Fruit fly (Drosophila melanogaster): ENCODE data around the gene Teh4.

The Teh4 gene

dm6 chr3L:4221226-4221770, 43.2 kb upstream of the Teh4 start (continued):
- TF ChIP-seq ewg (GFP tag; optimal IDR thresholded peaks at IDR 0.05) (no peak), CG14965 (GFP tag; optimal IDR thresholded peaks at IDR 0.05; ENCODE audit: borderline replicate concordance) (no peak), CG8388 (GFP tag; optimal IDR thresholded peaks at IDR 0.05) (no peak), CG30020 (tag; optimal IDR thresholded peaks at IDR 0.05) (no peak), sd (tag; optimal IDR thresholded peaks at IDR 0.05) (peak; percentile 99), CG7987 (GFP tag; optimal IDR thresholded peaks at IDR 0.05) (peak; percentile 35), da (GFP tag; optimal IDR thresholded peaks at IDR 0.05) (no peak), CG8478 (optimal IDR thresholded peaks at IDR 0.05) (no peak), BtbVII (GFP tag; optimal IDR thresholded peaks at IDR 0.05) (peak; percentile 35), h (optimal IDR thresholded peaks at IDR 0.05) (no peak), CG15514 (GFP tag; optimal IDR thresholded peaks at IDR 0.05) (peak; percentile 52), CG17568 (GFP tag; optimal IDR thresholded peaks at IDR 0.05) (no peak), CG10321 (GFP tag; IDR thresholded peaks at IDR 0.05) (0 out of 2 replicates have a peak, but pooled peaks have one; percentile 11), CG10979 (tag; optimal IDR thresholded peaks at IDR 0.05) (no peak), Sox100B (GFP tag; optimal IDR thresholded peaks at IDR 0.05) (no peak), CG32532 (GFP tag; IDR thresholded peaks at IDR 0.05) (peak; percentile 54; the same call in 1 of the 2 replicates), dmrt99B (tag; optimal IDR thresholded peaks at IDR 0.05) (no peak), Awh (GFP tag; IDR thresholded peaks at IDR 0.05) (peak; percentile 65; the same call in 1 of the 2 replicates), Xbp1 (GFP tag; optimal IDR thresholded peaks at IDR 0.05) (no peak), az2 (GFP tag; optimal IDR thresholded peaks at IDR 0.05) (no peak), unc-4 (GFP tag; IDR thresholded peaks at IDR 0.05; ENCODE audit: partially characterized antibody) (no peak), cad (GFP tag; optimal IDR thresholded peaks at IDR 0.05) (no peak), CG17328 (GFP tag; IDR thresholded peaks at IDR 0.05) (no peak), jigr1 (GFP tag; IDR thresholded peaks at IDR 0.05) (no peak), YL-1 (GFP tag; optimal IDR thresholded peaks at IDR 0.05) (no peak), Atf6 (GFP tag; IDR thresholded peaks at IDR 0.05) (no peak), CG31224 (GFP tag; IDR thresholded peaks at IDR 0.05) (no peak), Rfx (GFP tag; IDR thresholded peaks at IDR 0.05) (peak; percentile 42; the same call in 1 of the 2 replicates), gem (tag; optimal IDR thresholded peaks at IDR 0.05) (peak; percentile 18), sug (tag; optimal IDR thresholded peaks at IDR 0.05) (peak; percentile 95), amos (GFP tag; IDR thresholded peaks at IDR 0.05; ENCODE audit: partially characterized antibody) (peak; percentile 34; the same call in 1 of the 2 replicates), CkIIα-i1 (GFP tag; IDR thresholded peaks at IDR 0.05) (no peak), D (optimal IDR thresholded peaks at IDR 0.05) (no peak), D (GFP tag; optimal IDR thresholded peaks at IDR 0.05) (no peak), p53 (GFP tag; optimal IDR thresholded peaks at IDR 0.05) (no peak)

dm6 chr3L:4220679-4221078, 42.6 kb upstream of the Teh4 start:
- TF ChIP-seq CG1603 (tag; optimal IDR thresholded peaks at IDR 0.05) (peak; percentile 38), ATbp (GFP tag; optimal IDR thresholded peaks at IDR 0.05) (peak; percentile 46), Xrp1 (GFP tag; IDR thresholded peaks at IDR 0.05) (0 out of 2 replicates have a peak, but pooled peaks have one; percentile 13), sens (GFP tag) (peak; percentile 40), stc (GFP tag; IDR thresholded peaks at IDR 0.05) (0 out of 2 replicates have a peak, but pooled peaks have one; percentile 16), Blimp-1 (GFP tag; optimal IDR thresholded peaks at IDR 0.05) (peak; percentile 2), CG8359 (GFP tag; optimal IDR thresholded peaks at IDR 0.05; ENCODE audit: borderline replicate concordance) (peak; percentile 26), CG12391 (tag; optimal IDR thresholded peaks at IDR 0.05) (no peak), ci (GFP tag; IDR thresholded peaks at IDR 0.05) (0 out of 3 replicates have a peak, but pooled peaks have one; percentile 46), Oli (tag; optimal IDR thresholded peaks at IDR 0.05) (no peak), Asciz (GFP tag; optimal IDR thresholded peaks at IDR 0.05) (peak; percentile 50), MTF-1 (GFP tag; optimal IDR thresholded peaks at IDR 0.05; ENCODE audit: borderline replicate concordance) (peak; percentile 10), CG34422 (GFP tag; IDR thresholded peaks at IDR 0.05) (no peak), Med (GFP tag) (peak; percentile 37), Sry-δ (GFP tag; optimal IDR thresholded peaks at IDR 0.05) (no peak), bsh (GFP tag; optimal IDR thresholded peaks at IDR 0.05) (peak in 1 of 2 experiments; percentile 21), Dek (tag; optimal IDR thresholded peaks at IDR 0.05) (no peak)

Measured in whole organism, embryonic.